Worm (Caenorhabditis elegans) whole organism, young adult: ENCODE data around the gene srxa-6.

ENCODE experiments used
- B0035.1 ChIP-seq: sonication (generic microtip); optimal IDR thresholded peaks from 2 replicates; lab custom pipeline; 2016; ENCODE audit warnings: missing genetic modification characterization, mild to moderate bottlenecking, missing compliant biosample characterization, missing genotype, missing genetic modification reagents
- B0336.3 ChIP-seq: fragments of 200-800 bp; sonication (Bioruptor generic); IDR thresholded peaks from 2 replicates; pipeline ENCODE4 v1.3.6; 2022; ENCODE audit warnings: missing genetic modification characterization, missing compliant biosample characterization
- C06A6.2 ChIP-seq: fragments of 200-800 bp; sonication (Bioruptor generic); conservative IDR thresholded peaks from 2 replicates; pipeline ENCODE4 v1.3.6; 2022; ENCODE audit warnings: missing genetic modification characterization, missing compliant biosample characterization
- F52B5.7 ChIP-seq: sonication (generic microtip); optimal IDR thresholded peaks from 2 replicates; lab custom pipeline; 2016; ENCODE audit warnings: mild to moderate bottlenecking, missing genetic modification characterization, missing compliant biosample characterization
- Y56A3A.18 ChIP-seq: fragments of 200-800 bp; sonication (Bioruptor generic); IDR thresholded peaks from 2 replicates; pipeline ENCODE4 v1.3.6; 2022; ENCODE audit warnings: missing genetic modification reagents, missing genetic modification characterization, missing compliant biosample characterization
- Y95B8A.8 ChIP-seq: fragments of 200-800 bp; sonication (Bioruptor generic); IDR thresholded peaks from 2 replicates; pipeline ENCODE4 v1.3.6; 2022; ENCODE audit warnings: missing genetic modification reagents, missing genetic modification characterization, missing compliant biosample characterization
- ZK185.1 ChIP-seq: sonication (generic microtip); optimal IDR thresholded peaks from 2 replicates; lab custom pipeline; 2016; ENCODE audit warnings: mild to moderate bottlenecking, missing genetic modification characterization, missing compliant biosample characterization; ENCODE audit not compliant: poor library complexity, severe bottlenecking
- aptf-3 ChIP-seq: fragments of 200-800 bp; sonication (Bioruptor generic); IDR thresholded peaks from 2 replicates; pipeline ENCODE4 v1.3.6; 2022; ENCODE audit warnings: missing genetic modification characterization, missing compliant biosample characterization
- athp-1 ChIP-seq: sonication (generic microtip); optimal IDR thresholded peaks from 2 replicates; lab custom pipeline; 2017; ENCODE audit warnings: mild to moderate bottlenecking, missing genetic modification characterization, missing compliant biosample characterization
- attf-6 ChIP-seq: fragments of 200-800 bp; sonication (Bioruptor generic); IDR thresholded peaks from 2 replicates; pipeline ENCODE4 v1.3.6; 2022; ENCODE audit warnings: missing genetic modification reagents, missing genetic modification characterization, missing compliant biosample characterization
- bed-2 ChIP-seq: fragments of 200-800 bp; sonication (Bioruptor generic); IDR thresholded peaks from 2 replicates; pipeline ENCODE4 v1.3.6; 2022; ENCODE audit warnings: missing genetic modification reagents, missing genetic modification characterization, missing compliant biosample characterization
- cebp-1 ChIP-seq, 2 experiments: fragments of 200-800 bp in 1 of 2; sonication (Bioruptor generic) in 1 of 2; sonication (generic microtip) in 1 of 2; IDR thresholded peaks in 1 of 2; optimal IDR thresholded peaks in 1 of 2; 2 replicates each; pipeline versions ENCODE4 v1.3.6 to Lab custom; 2017 to 2022; ENCODE audit warnings: missing compliant biosample characterization in 2 of 2, missing genetic modification characterization in 2 of 2, mild to moderate bottlenecking in 1 of 2, missing genetic modification reagents in 1 of 2, moderate library complexity in 1 of 2
- ceh-27 ChIP-seq: fragments of 200-800 bp; sonication (Bioruptor generic); optimal IDR thresholded peaks from 2 replicates; lab custom pipeline; 2018; ENCODE audit warnings: mild to moderate bottlenecking, missing genetic modification characterization, moderate library complexity, missing compliant biosample characterization
- ceh-58 ChIP-seq: fragments of 200-800 bp; sonication (Bioruptor generic); IDR thresholded peaks from 2 replicates; pipeline ENCODE4 v1.3.6; 2022; ENCODE audit warnings: missing genetic modification characterization, missing compliant biosample characterization
- ceh-91 ChIP-seq: fragments of 200-800 bp; sonication (Bioruptor generic); IDR thresholded peaks from 2 replicates; pipeline ENCODE4 v1.3.6; 2022; ENCODE audit warnings: missing genetic modification reagents, missing genetic modification characterization, missing compliant biosample characterization
- die-1 ChIP-seq: sonication (generic microtip); optimal IDR thresholded peaks from 2 replicates; lab custom pipeline; 2016; ENCODE audit warnings: missing genotype, mild to moderate bottlenecking, missing genetic modification characterization, missing compliant biosample characterization
- dox-1 ChIP-seq: fragments of 200-800 bp; sonication (Bioruptor generic); IDR thresholded peaks from 2 replicates; pipeline ENCODE4 v1.3.6; 2022; ENCODE audit warnings: missing genetic modification reagents, missing genetic modification characterization, missing compliant biosample characterization
- efl-1 ChIP-seq: fragments of 150-350 bp; optimal IDR thresholded peaks from 2 replicates; lab custom pipeline; 2014; ENCODE audit warnings: missing biosample characterization, missing genetic modification reagents, missing genetic modification characterization
- egrh-3 ChIP-seq: fragments of 200-800 bp; sonication (Bioruptor generic); IDR thresholded peaks from 2 replicates; pipeline ENCODE4 v1.3.6; 2022; ENCODE audit warnings: missing genetic modification reagents, missing genetic modification characterization, missing compliant biosample characterization
- hmg-1.2 ChIP-seq: fragments of 200-800 bp; sonication (Bioruptor generic); IDR thresholded peaks from 2 replicates; pipeline ENCODE4 v1.3.6; 2022; ENCODE audit warnings: missing genetic modification reagents, missing genetic modification characterization, missing compliant biosample characterization
- hmg-20 ChIP-seq: fragments of 200-800 bp; sonication (Bioruptor generic); IDR thresholded peaks from 2 replicates; pipeline ENCODE4 v1.3.6; 2022; ENCODE audit warnings: missing genetic modification reagents, missing genetic modification characterization, missing compliant biosample characterization
- hsf-1 ChIP-seq: fragments of 200-800 bp; sonication (Bioruptor generic); IDR thresholded peaks from 2 replicates; pipeline ENCODE4 v1.3.6; 2022; ENCODE audit warnings: missing genetic modification reagents, missing genetic modification characterization, missing compliant biosample characterization
- lin-40 ChIP-seq: sonication (generic microtip); optimal IDR thresholded peaks from 2 replicates; lab custom pipeline; 2016; ENCODE audit warnings: missing genetic modification characterization, mild to moderate bottlenecking, missing compliant biosample characterization, missing genotype, missing genetic modification reagents
- lin-54 ChIP-seq: fragments of 200-800 bp; sonication (Bioruptor generic); optimal IDR thresholded peaks from 2 replicates; lab custom pipeline; 2018; ENCODE audit warnings: mild to moderate bottlenecking, missing genetic modification characterization, missing compliant biosample characterization
- lsl-1 ChIP-seq: fragments of 200-800 bp; sonication (Bioruptor generic); optimal IDR thresholded peaks from 2 replicates; lab custom pipeline; 2018; ENCODE audit warnings: mild to moderate bottlenecking, missing genetic modification characterization, moderate library complexity, missing compliant biosample characterization
- madf-10 ChIP-seq: sonication (generic microtip); optimal IDR thresholded peaks from 2 replicates; lab custom pipeline; 2016; ENCODE audit warnings: mild to moderate bottlenecking, missing genetic modification characterization, missing compliant biosample characterization
- madf-3 ChIP-seq: fragments of 200-800 bp; sonication (Bioruptor generic); IDR thresholded peaks from 2 replicates; pipeline ENCODE4 v1.3.6; 2022; ENCODE audit warnings: missing genetic modification reagents, missing genetic modification characterization, missing compliant biosample characterization
- madf-8 ChIP-seq: fragments of 200-800 bp; sonication (Bioruptor generic); conservative IDR thresholded peaks from 2 replicates; pipeline ENCODE4 v1.3.6; 2022; ENCODE audit warnings: missing genetic modification reagents, missing genetic modification characterization, missing compliant biosample characterization
- mel-28 ChIP-seq: sonication (generic microtip); optimal IDR thresholded peaks from 2 replicates; lab custom pipeline; 2016; ENCODE audit warnings: borderline replicate concordance, mild to moderate bottlenecking, missing genetic modification characterization, missing compliant biosample characterization
- mes-4 ChIP-seq: sonication (generic microtip); optimal IDR thresholded peaks from 2 replicates; lab custom pipeline; 2016; ENCODE audit warnings: missing genotype, missing genetic modification characterization, missing compliant biosample characterization
- mxl-1 ChIP-seq: sonication (generic microtip); optimal IDR thresholded peaks from 2 replicates; lab custom pipeline; 2016; ENCODE audit warnings: missing genetic modification characterization, missing compliant biosample characterization
- nfya-2 ChIP-seq: fragments of 200-800 bp; sonication (Bioruptor generic); IDR thresholded peaks from 2 replicates; pipeline ENCODE4 v1.3.6; 2022; ENCODE audit warnings: missing genetic modification reagents, missing genetic modification characterization, missing compliant biosample characterization
- nfyb-1 ChIP-seq: fragments of 200-800 bp; sonication (Bioruptor generic); IDR thresholded peaks from 2 replicates; pipeline ENCODE4 v1.3.6; 2022; ENCODE audit warnings: missing genetic modification reagents, missing genetic modification characterization, missing compliant biosample characterization
- rec-8 ChIP-seq, 2 experiments: sonication (generic microtip); optimal IDR thresholded peaks; 2 replicates each; lab custom pipeline; 2016; ENCODE audit warnings: mild to moderate bottlenecking in 2 of 2, missing genetic modification characterization in 2 of 2, missing genetic modification reagents in 2 of 2, missing genotype in 2 of 2, missing biosample characterization in 1 of 2, missing compliant biosample characterization in 1 of 2, moderate library complexity in 1 of 2
- repo-1 ChIP-seq: sonication (generic microtip); optimal IDR thresholded peaks from 2 replicates; lab custom pipeline; 2017; ENCODE audit warnings: mild to moderate bottlenecking, missing genetic modification characterization, missing compliant biosample characterization
- snpc-1.3 ChIP-seq: sonication (generic microtip); optimal IDR thresholded peaks from 2 replicates; lab custom pipeline; 2017; ENCODE audit warnings: missing genetic modification characterization, mild to moderate bottlenecking, missing compliant biosample characterization, antibody characterized with exemption, moderate library complexity, missing genotype, missing genetic modification reagents; ENCODE audit not compliant: insufficient read depth
- somi-1 ChIP-seq: fragments of 200-800 bp; sonication (Bioruptor generic); optimal IDR thresholded peaks from 2 replicates; lab custom pipeline; 2018; ENCODE audit warnings: mild to moderate bottlenecking, missing genetic modification characterization, missing compliant biosample characterization
- unc-130 ChIP-seq: sonication (generic microtip); optimal IDR thresholded peaks from 2 replicates; lab custom pipeline; 2016; ENCODE audit warnings: missing genetic modification reagents, missing genetic modification characterization, missing compliant biosample characterization
- unc-62 ChIP-seq: fragments of 150-350 bp; optimal IDR thresholded peaks from 2 replicates; lab custom pipeline; 2014; ENCODE audit warnings: missing biosample characterization, missing genetic modification reagents, missing genetic modification characterization
- xnd-1 ChIP-seq: sonication (generic microtip); optimal IDR thresholded peaks from 2 replicates; lab custom pipeline; 2016; ENCODE audit warnings: missing genotype, missing genetic modification reagents, missing genetic modification characterization, missing compliant biosample characterization
- zfh-2 ChIP-seq: fragments of 200-800 bp; sonication (Bioruptor generic); conservative IDR thresholded peaks from 2 replicates; pipeline ENCODE4 v1.3.6; 2022; ENCODE audit warnings: missing genetic modification reagents, missing genetic modification characterization, missing compliant biosample characterization
- ztf-18 ChIP-seq: sonication (generic microtip); optimal IDR thresholded peaks from 2 replicates; lab custom pipeline; 2016; ENCODE audit warnings: missing genotype, mild to moderate bottlenecking, missing genetic modification characterization, missing compliant biosample characterization
- ztf-25 ChIP-seq: fragments of 200-800 bp; sonication (Bioruptor generic); IDR thresholded peaks from 2 replicates; pipeline ENCODE4 v1.3.6; 2022; ENCODE audit warnings: missing genetic modification reagents, missing genetic modification characterization, missing compliant biosample characterization
- ztf-28 ChIP-seq: fragments of 200-800 bp; sonication (Bioruptor generic); IDR thresholded peaks from 2 replicates; pipeline ENCODE4 v1.3.6; 2022; ENCODE audit warnings: missing genetic modification reagents, missing genetic modification characterization, missing compliant biosample characterization

The srxa-6 gene

ce11 chrV:20782188-20782587, 47.4 kb downstream of the srxa-6 start (continued):
- no peak for TF ChIP-seq mel-28 (tag; lab: Kevin White, UChicago)
- TF ChIP-seq lin-40 (tag; lab: Kevin White, UChicago) = peak; percentile 31
- no peak for TF ChIP-seq snpc-1.3 (tag; lab: Kevin White, UChicago)
- no peak for TF ChIP-seq lin-54 (GFP tag; lab: Kevin White, UChicago)
- TF ChIP-seq athp-1 = no peak
- TF ChIP-seq xnd-1 (tag; lab: Kevin White, UChicago) = no peak
- no peak for TF ChIP-seq F52B5.7 (tag; lab: Kevin White, UChicago)
- TF ChIP-seq die-1 = no peak
- peak; percentile 96 for TF ChIP-seq madf-10 (tag; lab: Kevin White, UChicago)
- TF ChIP-seq aptf-3 (GFP tag; lab: Robert Waterston, UW) = no peak
- no peak for TF ChIP-seq hmg-20 (GFP tag; lab: Robert Waterston, UW)
- TF ChIP-seq C06A6.2 (GFP tag; lab: Robert Waterston, UW) = no peak
- TF ChIP-seq somi-1 = peak; percentile 5
- no peak for TF ChIP-seq efl-1 (GFP tag; lab: Kevin White, UChicago)
- TF ChIP-seq unc-130 (GFP tag; lab: Kevin White, UChicago) = no peak
- no peak for TF ChIP-seq B0035.1 (tag; lab: Kevin White, UChicago)
- no peak for TF ChIP-seq ztf-28
- no peak for TF ChIP-seq madf-8 (GFP tag; lab: Robert Waterston, UW)
- TF ChIP-seq cebp-1 (GFP tag; IDR thresholded peaks at IDR 0.05; lab: Robert Waterston, UW) = no peak
- peak; percentile 22 for TF ChIP-seq cebp-1 (tag; optimal IDR thresholded peaks at IDR 0.05; lab: Kevin White, UChicago)
- TF ChIP-seq rec-8 (tag; optimal IDR thresholded peaks at IDR 0.05; lab: Kevin White, UChicago) = no peak
- no peak for TF ChIP-seq attf-6 (GFP tag; lab: Robert Waterston, UW)
- no peak for TF ChIP-seq bed-2 (GFP tag; lab: Robert Waterston, UW)
- peak; percentile 11 for TF ChIP-seq ceh-27 (GFP tag; lab: Kevin White, UChicago)
- TF ChIP-seq ZK185.1 (tag; lab: Kevin White, UChicago) = no peak
- TF ChIP-seq nfyb-1 (GFP tag; lab: Robert Waterston, UW) = no peak
- TF ChIP-seq nfya-2 (GFP tag; lab: Robert Waterston, UW) = no peak
- no peak for TF ChIP-seq dox-1 (GFP tag; lab: Robert Waterston, UW)
- TF ChIP-seq egrh-3 (GFP tag; lab: Robert Waterston, UW) = no peak
- TF ChIP-seq ztf-18 = no peak
- no peak for TF ChIP-seq mes-4 (tag; lab: Kevin White, UChicago)
- TF ChIP-seq, all 124 proteins: peak for 8

- peak; percentile 50; the same call in 1 of the 2 replicates for TF ChIP-seq egrh-3 (GFP tag; lab: Robert Waterston, UW)
- 0 out of 2 replicates have a peak, but pooled peaks have one; percentile 27 for TF ChIP-seq ceh-58 (GFP tag; lab: Robert Waterston, UW)
- 0 out of 2 replicates have a peak, but pooled peaks have one; percentile 27 for TF ChIP-seq Y56A3A.18 (GFP tag; lab: Robert Waterston, UW)
- 0 out of 2 replicates have a peak, but pooled peaks have one; percentile 13 for TF ChIP-seq hmg-1.2
- TF ChIP-seq madf-3 (GFP tag; lab: Robert Waterston, UW) = no peak
- TF ChIP-seq lsl-1 (GFP tag; lab: Kevin White, UChicago) = no peak
- peak; percentile 74 for TF ChIP-seq zfh-2 (GFP tag; lab: Robert Waterston, UW)
- TF ChIP-seq unc-62 (GFP tag; lab: Kevin White, UChicago) = no peak
- TF ChIP-seq C06A6.2 (GFP tag; lab: Robert Waterston, UW) = no peak
- TF ChIP-seq B0336.3 (GFP tag; lab: Robert Waterston, UW) = peak; percentile 19; the same call in 1 of the 2 replicates
- TF ChIP-seq F52B5.7 (tag; lab: Kevin White, UChicago) = peak; percentile 51
- TF ChIP-seq cebp-1 (GFP tag; IDR thresholded peaks at IDR 0.05; lab: Robert Waterston, UW) = no peak
- TF ChIP-seq cebp-1 (tag; optimal IDR thresholded peaks at IDR 0.05; lab: Kevin White, UChicago) = peak; percentile 26
- TF ChIP-seq repo-1 (tag; lab: Kevin White, UChicago) = peak; percentile 36
- TF ChIP-seq aptf-3 (GFP tag; lab: Robert Waterston, UW) = no peak
- peak; percentile 26; the same call in 1 of the 2 replicates for TF ChIP-seq ztf-25 (GFP tag; lab: Robert Waterston, UW)
- TF ChIP-seq ceh-91 = no peak
- TF ChIP-seq hsf-1 (GFP tag; lab: Robert Waterston, UW) = no peak
- TF ChIP-seq mxl-1 (tag; lab: Kevin White, UChicago) = no peak
- TF ChIP-seq Y95B8A.8 (GFP tag; lab: Robert Waterston, UW) = no peak
These were observed 48.9 kb downstream of the srxa-6 start for ce11 chrV:20783642-20784041.
